Fruit fly (Drosophila melanogaster): ENCODE data around the gene Dhpr.
A peak's percentile ranks its signal among the peaks of the same experiment; 100 is the strongest.

- no peak for TF ChIP-seq CG1620 (GFP tag; optimal IDR thresholded peaks at IDR 0.05)
- TF ChIP-seq cic (GFP tag; optimal IDR thresholded peaks at IDR 0.05): peak; percentile 24
Measured at dm6 chr3L:9125261-9126020, 8.9 kb upstream of the Dhpr start.

Measured in whole organism, adult.